Fruit fly (Drosophila melanogaster) whole organism, wandering third instar larva: Measurements from ENCODE around the gene Gr33a.

Experiments used
- Abd-B ChIP-seq: fragments of >200 bp; optimal IDR thresholded peaks from 2 replicates; lab custom pipeline; 2017; ENCODE audit warnings: missing biosample characterization, missing genetic modification characterization
- CG32264 ChIP-seq: fragments of 200-800 bp; sonication (Bioruptor generic); optimal IDR thresholded peaks from 2 replicates; lab custom pipeline; 2016; ENCODE audit warnings: missing biosample characterization, missing genetic modification characterization
- CG9705 ChIP-seq: fragments of 200-800 bp; sonication (Bioruptor generic); optimal IDR thresholded peaks from 2 replicates; lab custom pipeline; 2018; ENCODE audit warnings: missing biosample characterization, mild to moderate bottlenecking, missing genetic modification characterization
- CrebA ChIP-seq: fragments of 200-800 bp; sonication (Bioruptor generic); optimal IDR thresholded peaks from 2 replicates; lab custom pipeline; 2016; ENCODE audit warnings: missing biosample characterization, mild to moderate bottlenecking, missing genetic modification characterization, borderline replicate concordance
- Dfd ChIP-seq: fragments of >200 bp; optimal IDR thresholded peaks from 2 replicates; lab custom pipeline; 2017; ENCODE audit warnings: missing biosample characterization, missing genetic modification characterization
- Dif ChIP-seq: fragments of 200-275, 200-300 bp; sonication (Bioruptor generic); optimal IDR thresholded peaks from 2 replicates; lab custom pipeline; 2018; ENCODE audit warnings: missing biosample characterization, missing genetic modification characterization; ENCODE audit not compliant: partially characterized antibody
- HLH106 ChIP-seq: fragments of 200-800 bp; optimal IDR thresholded peaks from 3 replicates; lab custom pipeline; 2019; ENCODE audit warnings: missing biosample characterization, mild to moderate bottlenecking, missing genetic modification characterization, moderate library complexity
- Hnf4 ChIP-seq: fragments of 200-800 bp; sonication (Bioruptor generic); optimal IDR thresholded peaks from 2 replicates; lab custom pipeline; 2016; ENCODE audit warnings: missing biosample characterization, mild to moderate bottlenecking, missing genetic modification characterization
- Hr78 ChIP-seq: fragments of >200 bp; optimal IDR thresholded peaks from 2 replicates; lab custom pipeline; 2017; ENCODE audit warnings: missing biosample characterization, missing genetic modification characterization
- Hr83 ChIP-seq: fragments of 200-300 bp; sonication (Bioruptor generic); optimal IDR thresholded peaks from 2 replicates; lab custom pipeline; 2016; ENCODE audit warnings: missing biosample characterization, mild to moderate bottlenecking, missing genetic modification characterization, moderate library complexity; ENCODE audit not compliant: poor library complexity, severe bottlenecking
- Jra ChIP-seq: sonication (Bioruptor generic); optimal IDR thresholded peaks from 2 replicates; lab custom pipeline; 2016; ENCODE audit warnings: missing biosample characterization, missing genetic modification characterization
- Mio ChIP-seq: sonication (Bioruptor generic); optimal IDR thresholded peaks from 2 replicates; lab custom pipeline; 2016; ENCODE audit warnings: missing biosample characterization, missing genetic modification characterization
- OdsH ChIP-seq: fragments of 200-800 bp; sonication (Bioruptor generic); optimal IDR thresholded peaks from 2 replicates; lab custom pipeline; 2016; ENCODE audit warnings: missing biosample characterization, mild to moderate bottlenecking, missing genetic modification characterization
- Rel ChIP-seq, 2 experiments: fragments of 200-800 bp; sonication (Bioruptor generic) in 1 of 2; optimal IDR thresholded peaks; 2 replicates in 1 of 2; 3 replicates in 1 of 2; lab custom pipeline; 2016 to 2019; ENCODE audit warnings: mild to moderate bottlenecking in 2 of 2, missing biosample characterization in 2 of 2, missing genetic modification characterization in 2 of 2, moderate library complexity in 1 of 2
- Sp1 ChIP-seq: fragments of 200-800 bp; sonication (Bioruptor generic); optimal IDR thresholded peaks from 3 replicates; lab custom pipeline; 2019; ENCODE audit warnings: missing biosample characterization, mild to moderate bottlenecking, missing genetic modification characterization, moderate library complexity
- Vsx2 ChIP-seq: fragments of 200-300, 225-300 bp; sonication (Bioruptor generic); optimal IDR thresholded peaks from 2 replicates; lab custom pipeline; 2018; ENCODE audit warnings: missing biosample characterization, missing genetic modification characterization; ENCODE audit not compliant: partially characterized antibody
- br ChIP-seq: fragments of 200-800 bp; sonication (Bioruptor generic); optimal IDR thresholded peaks from 2 replicates; lab custom pipeline; 2016; ENCODE audit warnings: missing biosample characterization, missing genetic modification characterization
- brk ChIP-seq: fragments of 200-800 bp; sonication (Bioruptor generic); optimal IDR thresholded peaks from 2 replicates; lab custom pipeline; 2016; ENCODE audit warnings: missing biosample characterization, mild to moderate bottlenecking, missing genetic modification characterization
- dl ChIP-seq, 2 experiments: fragments of 175-275, 200-275 bp in 1 of 2; fragments of 200-275 bp in 1 of 2; sonication (Bioruptor generic); optimal IDR thresholded peaks; lab custom pipeline; 2018; ENCODE audit warnings: mild to moderate bottlenecking in 2 of 2, missing biosample characterization in 2 of 2, missing genetic modification characterization in 2 of 2, moderate library complexity in 2 of 2; ENCODE audit not compliant: partially characterized antibody in 2 of 2, insufficient read depth in 1 of 2
- dmrt93B ChIP-seq: fragments of 200-800 bp; sonication (Bioruptor generic); optimal IDR thresholded peaks from 2 replicates; lab custom pipeline; 2018; ENCODE audit warnings: missing biosample characterization, mild to moderate bottlenecking, missing genetic modification characterization
- dsf ChIP-seq: sonication (Bioruptor generic); optimal IDR thresholded peaks from 2 replicates; lab custom pipeline; 2016; ENCODE audit warnings: missing biosample characterization, missing genetic modification characterization, borderline replicate concordance
- ey ChIP-seq: fragments of 200-800 bp; sonication (Bioruptor generic); optimal IDR thresholded peaks from 2 replicates; lab custom pipeline; 2016; ENCODE audit warnings: missing biosample characterization, missing genetic modification characterization
- foxo ChIP-seq, 2 experiments: fragments of 200-800 bp; sonication (Bioruptor generic); optimal IDR thresholded peaks; 2 replicates in 1 of 2; 3 replicates in 1 of 2; lab custom pipeline; 2016 to 2017; ENCODE audit warnings: missing biosample characterization in 2 of 2, missing genetic modification characterization in 2 of 2
- fru ChIP-seq: fragments of 200-800 bp; sonication (Bioruptor generic); optimal IDR thresholded peaks from 3 replicates; lab custom pipeline; 2016; ENCODE audit warnings: missing biosample characterization, mild to moderate bottlenecking, missing genetic modification characterization
- h ChIP-seq: fragments of 200-800 bp; sonication (Bioruptor generic); optimal IDR thresholded peaks from 3 replicates; lab custom pipeline; 2016; ENCODE audit warnings: missing biosample characterization, mild to moderate bottlenecking, missing genetic modification characterization
- jim ChIP-seq: fragments of 175-275, 200-325 bp; sonication (Bioruptor generic); optimal IDR thresholded peaks from 2 replicates; lab custom pipeline; 2016; ENCODE audit warnings: missing biosample characterization, mild to moderate bottlenecking, missing genetic modification characterization
- lola ChIP-seq: fragments of >200 bp; optimal IDR thresholded peaks from 2 replicates; lab custom pipeline; 2017; ENCODE audit warnings: missing biosample characterization, missing genetic modification characterization
- pan ChIP-seq: fragments of >200 bp; optimal IDR thresholded peaks from 2 replicates; lab custom pipeline; 2017
- rgr ChIP-seq: fragments of 200-800 bp; sonication (Bioruptor generic); optimal IDR thresholded peaks from 3 replicates; lab custom pipeline; 2016; ENCODE audit warnings: missing biosample characterization, mild to moderate bottlenecking, missing genetic modification characterization
- sv ChIP-seq: fragments of 200-800 bp; sonication (Bioruptor generic); optimal IDR thresholded peaks from 3 replicates; lab custom pipeline; 2016; ENCODE audit warnings: missing biosample characterization, missing genetic modification characterization
- tai ChIP-seq: sonication (Bioruptor generic); optimal IDR thresholded peaks from 2 replicates; lab custom pipeline; 2016; ENCODE audit warnings: missing biosample characterization, missing genetic modification characterization
- usp ChIP-seq: fragments of >200 bp; optimal IDR thresholded peaks from 2 replicates; lab custom pipeline; 2017; ENCODE audit warnings: missing biosample characterization, missing genetic modification characterization
- woc ChIP-seq: sonication (Bioruptor generic); optimal IDR thresholded peaks from 2 replicates; lab custom pipeline; 2016; ENCODE audit warnings: missing biosample characterization, mild to moderate bottlenecking, missing genetic modification characterization

The Gr33a gene

dm6 chr2L:12142439-12142838, 4.6 kb downstream of the Gr33a start, which contains the start of gene CG31760:
Gene CG31760 (plus strand): TSS chr2L:12142780.
- TF ChIP-seq Hnf4 (GFP tag; lab: Kevin White, UChicago) (no peak), HLH106 (tag; lab: Kevin White, UChicago) (no peak), usp (no peak), Hr78 (no peak), tai (GFP tag; lab: Kevin White, UChicago) (no peak), brk (no peak), dmrt93B (GFP tag; lab: Kevin White, UChicago) (no peak)

DNA sequence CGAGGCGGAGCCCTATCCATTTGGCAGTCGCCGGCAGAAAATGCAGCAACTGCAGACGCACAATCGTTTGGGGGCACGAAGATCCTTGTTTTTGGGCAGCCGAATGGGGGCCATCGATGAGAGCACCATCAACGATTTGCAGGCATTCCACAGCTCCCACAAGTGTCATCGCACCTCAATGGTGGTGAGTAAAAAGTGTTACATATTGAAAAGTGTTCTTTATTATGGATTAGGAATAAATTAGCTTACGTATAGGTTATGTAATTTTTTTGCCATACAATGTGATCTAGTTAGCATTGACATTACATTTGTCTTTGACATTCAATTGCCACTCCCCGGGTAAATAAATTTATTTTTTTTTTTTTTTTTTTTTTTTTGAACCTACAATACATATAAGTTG, 23.7 kb downstream of the Gr33a start, which contains the start of gene CG31861:
CG31861 (plus strand) TSS at position 301 of the 400 bp plus-strand sequence.
- TF ChIP-seq Rel (GFP tag; optimal IDR thresholded peaks at IDR 0.05; lab: Kevin White, UChicago) = no peak
- TF ChIP-seq Rel (tag; optimal IDR thresholded peaks at IDR 0.05; lab: Kevin White, UChicago) = no peak
- no peak for TF ChIP-seq Dif (GFP tag; lab: Kevin White, UChicago)
- TF ChIP-seq Vsx2 (GFP tag; lab: Kevin White, UChicago) = no peak
- no peak for TF ChIP-seq br (GFP tag; lab: Kevin White, UChicago)
- TF ChIP-seq woc (GFP tag; lab: Kevin White, UChicago) = no peak
- TF ChIP-seq pan (lab: Kevin White, UChicago) = no peak
- no peak for TF ChIP-seq dmrt93B (GFP tag; lab: Kevin White, UChicago)
- TF ChIP-seq Hr83 (GFP tag; lab: Kevin White, UChicago) = no peak
- no peak for TF ChIP-seq tai (GFP tag; lab: Kevin White, UChicago)
- no peak for TF ChIP-seq OdsH (GFP tag; lab: Kevin White, UChicago)
- TF ChIP-seq foxo (GFP tag; optimal IDR thresholded peaks at IDR 0.05; lab: Kevin White, UChicago) = no peak
- no peak for TF ChIP-seq dl (GFP tag; optimal IDR thresholded peaks at IDR 0.05; lab: Kevin White, UChicago; ENCODE audit: insufficient read depth in 1 of 2, partially characterized antibody in 2 of 2)
- TF ChIP-seq lola = no peak
- no peak for TF ChIP-seq rgr (GFP tag; lab: Kevin White, UChicago)
- no peak for TF ChIP-seq Mio (GFP tag; lab: Kevin White, UChicago)

DNA sequence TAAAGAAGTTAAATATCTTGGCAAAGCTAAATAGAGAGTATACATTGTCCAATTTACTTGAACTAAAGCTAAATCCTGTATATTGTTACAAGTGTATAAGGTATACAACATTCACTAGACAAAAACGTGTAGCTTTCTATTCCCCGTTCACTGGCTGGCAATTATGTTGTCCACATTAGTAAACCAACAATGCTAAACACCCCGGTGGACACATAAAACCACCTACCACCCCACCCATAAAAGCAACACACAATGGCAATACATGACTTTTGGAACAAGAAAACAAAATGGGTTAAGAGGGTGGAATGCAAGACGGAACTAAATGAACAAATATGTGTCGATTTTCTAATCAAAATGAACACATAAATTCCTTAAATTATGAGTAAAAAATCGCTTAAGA, 26.1 kb downstream of the Gr33a start, which contains the start of gene ZnT33D:
ZnT33D (plus strand) TSS at position 301 of the 400 bp plus-strand sequence.
- no peak for TF ChIP-seq OdsH (GFP tag; lab: Kevin White, UChicago)
- no peak for TF ChIP-seq Hr78
- no peak for TF ChIP-seq sv (GFP tag; lab: Kevin White, UChicago)
- TF ChIP-seq jim (GFP tag; lab: Kevin White, UChicago) = no peak
- no peak for TF ChIP-seq dl (GFP tag; optimal IDR thresholded peaks at IDR 0.05; lab: Kevin White, UChicago; ENCODE audit: insufficient read depth in 1 of 2, partially characterized antibody in 2 of 2)
- no peak for TF ChIP-seq fru (GFP tag; lab: Kevin White, UChicago)
- no peak for TF ChIP-seq Abd-B
- TF ChIP-seq dsf (GFP tag; lab: Kevin White, UChicago) = no peak
- TF ChIP-seq rgr (GFP tag; lab: Kevin White, UChicago) = no peak
- no peak for TF ChIP-seq lola
- no peak for TF ChIP-seq brk
- no peak for TF ChIP-seq CG9705 (GFP tag; lab: Kevin White, UChicago)
- TF ChIP-seq ey (GFP tag; lab: Kevin White, UChicago) = no peak
- no peak for TF ChIP-seq CG32264 (GFP tag; lab: Kevin White, UChicago)
- no peak for TF ChIP-seq Hnf4 (GFP tag; lab: Kevin White, UChicago)
- no peak for TF ChIP-seq dmrt93B (GFP tag; lab: Kevin White, UChicago)
- TF ChIP-seq Dif (GFP tag; lab: Kevin White, UChicago) = no peak
- TF ChIP-seq Dfd (GFP tag; lab: Kevin White, UChicago) = no peak
- TF ChIP-seq, all 38 proteins: peak for 0

- TF ChIP-seq sv (GFP tag; lab: Kevin White, UChicago) (no peak), foxo (GFP tag; optimal IDR thresholded peaks at IDR 0.05; lab: Kevin White, UChicago) (no peak), Jra (GFP tag; lab: Kevin White, UChicago) (no peak), br (GFP tag; lab: Kevin White, UChicago) (no peak), CrebA (no peak), OdsH (GFP tag; lab: Kevin White, UChicago) (no peak), h (no peak), dsf (GFP tag; lab: Kevin White, UChicago) (no peak), Hr83 (GFP tag; lab: Kevin White, UChicago) (no peak), Sp1 (GFP tag; lab: Kevin White, UChicago) (no peak), Abd-B (no peak), dmrt93B (GFP tag; lab: Kevin White, UChicago) (no peak), rgr (GFP tag; lab: Kevin White, UChicago) (no peak), HLH106 (tag; lab: Kevin White, UChicago) (no peak)
Measured at dm6 chr2L:12170250-12170649, 32.4 kb downstream of the Gr33a start, which contains the start of gene CG17217. Gene CG17217 (plus strand): TSS chr2L:12170550.
